Worm (Caenorhabditis elegans) whole organism, young adult: ENCODE data around the gene fbxb-88.
"Not testable (repeated sequence)": the region's sequence is repeated elsewhere in the genome, so short reads cannot be mapped to it uniquely, and the experiment has no call there.

Experiments
- B0019.2 ChIP-seq: fragments of 200-800 bp; sonication (Bioruptor generic); conservative IDR thresholded peaks from 2 replicates; pipeline ENCODE4 v1.3.6; 2022; ENCODE audit warnings: missing genetic modification reagents, missing genetic modification characterization, missing compliant biosample characterization
- C06A6.2 ChIP-seq: fragments of 200-800 bp; sonication (Bioruptor generic); conservative IDR thresholded peaks from 2 replicates; pipeline ENCODE4 v1.3.6; 2022; ENCODE audit warnings: missing genetic modification characterization, missing compliant biosample characterization
- F22D6.2 ChIP-seq: sonication (generic microtip); optimal IDR thresholded peaks from 2 replicates; lab custom pipeline; 2016; ENCODE audit warnings: mild to moderate bottlenecking, missing genetic modification characterization, missing compliant biosample characterization
- F49E8.2 ChIP-seq: sonication (generic microtip); optimal IDR thresholded peaks from 3 replicates; lab custom pipeline; 2017; ENCODE audit warnings: missing genetic modification characterization, mild to moderate bottlenecking, missing compliant biosample characterization, antibody characterized with exemption, moderate library complexity; ENCODE audit not compliant: insufficient read depth
- T26A5.8 ChIP-seq: sonication (generic microtip); optimal IDR thresholded peaks from 2 replicates; lab custom pipeline; 2016; ENCODE audit warnings: missing genetic modification characterization, missing compliant biosample characterization
- Y53F4B.3 ChIP-seq: fragments of 200-800 bp; sonication (Bioruptor generic); IDR thresholded peaks from 2 replicates; pipeline ENCODE4 v1.3.6; 2022; ENCODE audit warnings: missing genetic modification reagents, missing genetic modification characterization, missing compliant biosample characterization
- Y56A3A.18 ChIP-seq: fragments of 200-800 bp; sonication (Bioruptor generic); IDR thresholded peaks from 2 replicates; pipeline ENCODE4 v1.3.6; 2022; ENCODE audit warnings: missing genetic modification reagents, missing genetic modification characterization, missing compliant biosample characterization
- Y67H2A.10 ChIP-seq: fragments of 200-800 bp; sonication (Bioruptor generic); conservative IDR thresholded peaks from 2 replicates; pipeline ENCODE4 v1.3.6; 2022; ENCODE audit warnings: missing genetic modification reagents, missing genetic modification characterization, missing compliant biosample characterization
- akir-1 ChIP-seq: fragments of 200-800 bp; sonication (Bioruptor generic); optimal IDR thresholded peaks from 2 replicates; lab custom pipeline; 2018; ENCODE audit warnings: mild to moderate bottlenecking, missing genetic modification characterization, moderate library complexity, missing compliant biosample characterization
- aptf-2 ChIP-seq: fragments of 200-800 bp; sonication (Bioruptor generic); conservative IDR thresholded peaks from 2 replicates; pipeline ENCODE4 v1.3.6; 2022; ENCODE audit warnings: missing genetic modification reagents, missing genetic modification characterization, missing compliant biosample characterization
- atf-7 ChIP-seq: sonication (generic microtip); optimal IDR thresholded peaks from 2 replicates; lab custom pipeline; 2017; ENCODE audit warnings: mild to moderate bottlenecking, missing genetic modification characterization, missing compliant biosample characterization
- athp-1 ChIP-seq: sonication (generic microtip); optimal IDR thresholded peaks from 2 replicates; lab custom pipeline; 2017; ENCODE audit warnings: mild to moderate bottlenecking, missing genetic modification characterization, missing compliant biosample characterization
- bed-2 ChIP-seq: fragments of 200-800 bp; sonication (Bioruptor generic); IDR thresholded peaks from 2 replicates; pipeline ENCODE4 v1.3.6; 2022; ENCODE audit warnings: missing genetic modification reagents, missing genetic modification characterization, missing compliant biosample characterization
- cebp-1 ChIP-seq, 2 experiments: fragments of 200-800 bp in 1 of 2; sonication (Bioruptor generic) in 1 of 2; sonication (generic microtip) in 1 of 2; IDR thresholded peaks in 1 of 2; optimal IDR thresholded peaks in 1 of 2; 2 replicates each; pipeline versions ENCODE4 v1.3.6 to Lab custom; 2017 to 2022; ENCODE audit warnings: missing compliant biosample characterization in 2 of 2, missing genetic modification characterization in 2 of 2, mild to moderate bottlenecking in 1 of 2, missing genetic modification reagents in 1 of 2, moderate library complexity in 1 of 2
- cebp-2 ChIP-seq: fragments of 200-800 bp; sonication (Bioruptor generic); IDR thresholded peaks from 2 replicates; pipeline ENCODE4 v1.3.6; 2022; ENCODE audit warnings: missing genetic modification characterization, missing compliant biosample characterization
- ceh-27 ChIP-seq: fragments of 200-800 bp; sonication (Bioruptor generic); optimal IDR thresholded peaks from 2 replicates; lab custom pipeline; 2018; ENCODE audit warnings: mild to moderate bottlenecking, missing genetic modification characterization, moderate library complexity, missing compliant biosample characterization
- ceh-58 ChIP-seq: fragments of 200-800 bp; sonication (Bioruptor generic); IDR thresholded peaks from 2 replicates; pipeline ENCODE4 v1.3.6; 2022; ENCODE audit warnings: missing genetic modification characterization, missing compliant biosample characterization
- chd-7 ChIP-seq: sonication (generic microtip); optimal IDR thresholded peaks from 2 replicates; lab custom pipeline; 2016; ENCODE audit warnings: mild to moderate bottlenecking, missing genetic modification characterization, moderate library complexity, missing compliant biosample characterization
- dpff-1 ChIP-seq: sonication (generic microtip); optimal IDR thresholded peaks from 2 replicates; lab custom pipeline; 2017; ENCODE audit warnings: mild to moderate bottlenecking, missing genetic modification characterization, missing compliant biosample characterization
- egl-18 ChIP-seq: fragments of 200-800 bp; sonication (Bioruptor generic); IDR thresholded peaks from 2 replicates; pipeline ENCODE4 v1.3.6; 2022; ENCODE audit warnings: missing genetic modification reagents, missing genetic modification characterization, missing compliant biosample characterization
- fkh-3 ChIP-seq: sonication (generic microtip); optimal IDR thresholded peaks from 2 replicates; lab custom pipeline; 2016; ENCODE audit warnings: mild to moderate bottlenecking, missing genetic modification characterization, missing compliant biosample characterization
- gei-17 ChIP-seq: fragments of 200-800 bp; sonication (Bioruptor generic); optimal IDR thresholded peaks from 2 replicates; lab custom pipeline; 2018; ENCODE audit warnings: mild to moderate bottlenecking, missing genetic modification characterization, missing compliant biosample characterization
- hmg-1.2 ChIP-seq: fragments of 200-800 bp; sonication (Bioruptor generic); IDR thresholded peaks from 2 replicates; pipeline ENCODE4 v1.3.6; 2022; ENCODE audit warnings: missing genetic modification reagents, missing genetic modification characterization, missing compliant biosample characterization
- let-526 ChIP-seq: fragments of 200-800 bp; sonication (Bioruptor generic); IDR thresholded peaks from 2 replicates; pipeline ENCODE4 v1.3.6; 2022; ENCODE audit warnings: missing genetic modification reagents, missing genetic modification characterization, missing compliant biosample characterization
- lin-35 ChIP-seq, 3 experiments: fragments of 150-350 bp in 2 of 3; sonication (generic microtip) in 1 of 3; optimal IDR thresholded peaks; 2 replicates each; lab custom pipeline; 2014 to 2018; ENCODE audit warnings: missing biosample characterization in 3 of 3, missing genetic modification characterization in 3 of 3, missing genetic modification reagents in 3 of 3
- lin-54 ChIP-seq: fragments of 200-800 bp; sonication (Bioruptor generic); optimal IDR thresholded peaks from 2 replicates; lab custom pipeline; 2018; ENCODE audit warnings: mild to moderate bottlenecking, missing genetic modification characterization, missing compliant biosample characterization
- lir-1 ChIP-seq: fragments of 200-800 bp; sonication (Bioruptor generic); conservative IDR thresholded peaks from 2 replicates; pipeline ENCODE4 v1.3.6; 2022; ENCODE audit warnings: missing genetic modification reagents, missing genetic modification characterization, missing compliant biosample characterization
- madf-3 ChIP-seq: fragments of 200-800 bp; sonication (Bioruptor generic); IDR thresholded peaks from 2 replicates; pipeline ENCODE4 v1.3.6; 2022; ENCODE audit warnings: missing genetic modification reagents, missing genetic modification characterization, missing compliant biosample characterization
- mcd-1 ChIP-seq: fragments of 200-800 bp; sonication (Bioruptor generic); IDR thresholded peaks from 2 replicates; pipeline ENCODE4 v1.3.6; 2022; ENCODE audit warnings: missing genetic modification reagents, missing genetic modification characterization, missing compliant biosample characterization
- mxl-1 ChIP-seq: sonication (generic microtip); optimal IDR thresholded peaks from 2 replicates; lab custom pipeline; 2016; ENCODE audit warnings: missing genetic modification characterization, missing compliant biosample characterization
- nhr-120 ChIP-seq: fragments of 200-800 bp; sonication (Bioruptor generic); IDR thresholded peaks from 2 replicates; pipeline ENCODE4 v1.3.6; 2022; ENCODE audit warnings: missing genetic modification characterization, missing compliant biosample characterization
- nhr-27 ChIP-seq: fragments of 200-800 bp; sonication (Bioruptor generic); optimal IDR thresholded peaks from 2 replicates; lab custom pipeline; 2018; ENCODE audit warnings: mild to moderate bottlenecking, missing genetic modification characterization, moderate library complexity, missing compliant biosample characterization
- snpc-4 ChIP-seq, 5 experiments: fragments of 150-350 bp in 1 of 5; sonication (generic microtip) in 4 of 5; optimal IDR thresholded peaks; 2 replicates each; lab custom pipeline; 2014 to 2018; ENCODE audit warnings: missing genetic modification characterization in 5 of 5, missing biosample characterization in 3 of 5, antibody characterized with exemption in 2 of 5, mild to moderate bottlenecking in 2 of 5, missing compliant biosample characterization in 2 of 5, missing genotype in 2 of 5, moderate library complexity in 2 of 5, missing genetic modification reagents in 1 of 5
- sptf-2 ChIP-seq: fragments of 200-800 bp; sonication (Bioruptor generic); optimal IDR thresholded peaks from 2 replicates; lab custom pipeline; 2018; ENCODE audit warnings: mild to moderate bottlenecking, missing genetic modification characterization, missing compliant biosample characterization
- tbx-9 ChIP-seq: sonication (generic microtip); optimal IDR thresholded peaks from 2 replicates; lab custom pipeline; 2016; ENCODE audit warnings: borderline replicate concordance, missing genetic modification characterization, inconsistent platforms, missing compliant biosample characterization
- ztf-25 ChIP-seq: fragments of 200-800 bp; sonication (Bioruptor generic); IDR thresholded peaks from 2 replicates; pipeline ENCODE4 v1.3.6; 2022; ENCODE audit warnings: missing genetic modification reagents, missing genetic modification characterization, missing compliant biosample characterization
- ztf-28 ChIP-seq: fragments of 200-800 bp; sonication (Bioruptor generic); IDR thresholded peaks from 2 replicates; pipeline ENCODE4 v1.3.6; 2022; ENCODE audit warnings: missing genetic modification reagents, missing genetic modification characterization, missing compliant biosample characterization
- ztf-3 ChIP-seq: fragments of 200-800 bp; sonication (Bioruptor generic); optimal IDR thresholded peaks from 2 replicates; lab custom pipeline; 2018; ENCODE audit warnings: mild to moderate bottlenecking, missing genetic modification characterization, missing compliant biosample characterization

The fbxb-88 gene

ce11 chrII:4842143-4842658, 14.5 kb upstream of the fbxb-88 start, which contains the start of the genes T23B7.2 and nspd-4:
TSS of gene T23B7.2 (minus strand) at chrII:4842243.
TSS of gene nspd-4 (plus strand) at chrII:4842608.
- not testable (repeated sequence) for TF ChIP-seq ztf-3 (GFP tag; lab: Kevin White, UChicago); ztf-28; hmg-1.2 (GFP tag; lab: Robert Waterston, UW)

- no peak for TF ChIP-seq dpff-1
- no peak for TF ChIP-seq ceh-58
- TF ChIP-seq tbx-9 (tag; lab: Kevin White, UChicago), result no peak
Observed at ce11 chrII:4837659-4838058, 10.0 kb upstream of the fbxb-88 start, which contains the start of gene C33F10.12. TSS of gene C33F10.12 (minus strand) at chrII:4837759.

ce11 chrII:4834761-4835160, 7.1 kb upstream of the fbxb-88 start, which contains the start of the genes C33F10.11 and C33F10.1:
TSS of gene C33F10.11 (minus strand) at chrII:4834861.
TSS of gene C33F10.1 (plus strand) at chrII:4835023.
- TF ChIP-seq ceh-27 (GFP tag; lab: Kevin White, UChicago) (no peak), ztf-3 (GFP tag; lab: Kevin White, UChicago) (no peak), gei-17 (GFP tag; lab: Kevin White, UChicago) (no peak), let-526 (GFP tag; lab: Robert Waterston, UW) (no peak), athp-1 (tag; lab: Kevin White, UChicago) (no peak), Y56A3A.18 (GFP tag; lab: Robert Waterston, UW) (no peak), F22D6.2 (no peak), lir-1 (GFP tag; lab: Robert Waterston, UW) (no peak), bed-2 (no peak), F49E8.2 (no peak), hmg-1.2 (GFP tag; lab: Robert Waterston, UW) (no peak), lin-35 (GFP tag; optimal IDR thresholded peaks at IDR 0.05; lab: Kevin White, UChicago) (no peak), nhr-27 (no peak), Y67H2A.10 (GFP tag; lab: Robert Waterston, UW) (no peak), B0019.2 (GFP tag; lab: Robert Waterston, UW) (no peak)

ce11 chrII:4825133-4825532, 2.6 kb downstream of the fbxb-88 start, which contains the start of the genes C33F10.8 and msp-40:
TSS of gene C33F10.8 (minus strand) at chrII:4825233.
TSS of gene msp-40 (plus strand) at chrII:4825414.
- not testable (repeated sequence) for TF ChIP-seq ztf-25 (GFP tag; lab: Robert Waterston, UW); cebp-1 (GFP tag; IDR thresholded peaks at IDR 0.05; lab: Robert Waterston, UW); cebp-1 (tag; optimal IDR thresholded peaks at IDR 0.05; lab: Kevin White, UChicago); egl-18 (GFP tag; lab: Robert Waterston, UW)

- TF ChIP-seq sptf-2 (GFP tag; lab: Kevin White, UChicago) (no peak), T26A5.8 (tag; lab: Kevin White, UChicago) (no peak), chd-7 (no peak), fkh-3 (tag; lab: Kevin White, UChicago) (no peak), athp-1 (tag; lab: Kevin White, UChicago) (no peak), lin-35 (GFP tag; optimal IDR thresholded peaks at IDR 0.05; lab: Kevin White, UChicago) (no peak), mxl-1 (tag; lab: Kevin White, UChicago) (no peak), aptf-2 (GFP tag; lab: Robert Waterston, UW) (no peak), mcd-1 (GFP tag; lab: Robert Waterston, UW) (no peak), snpc-4 (GFP tag; optimal IDR thresholded peaks at IDR 0.05; lab: Kevin White, UChicago) (no peak), snpc-4 (tag; optimal IDR thresholded peaks at IDR 0.05; lab: Kevin White, UChicago) (no peak), lin-54 (GFP tag; lab: Kevin White, UChicago) (no peak), nhr-120 (no peak), cebp-2 (no peak), egl-18 (GFP tag; lab: Robert Waterston, UW) (no peak), madf-3 (GFP tag; lab: Robert Waterston, UW) (no peak), atf-7 (tag; lab: Kevin White, UChicago) (no peak), Y53F4B.3 (GFP tag; lab: Robert Waterston, UW) (no peak), nhr-27 (no peak), C06A6.2 (GFP tag; lab: Robert Waterston, UW) (no peak), akir-1 (GFP tag; lab: Kevin White, UChicago) (no peak)
Observed at ce11 chrII:4822610-4823009, 5.1 kb downstream of the fbxb-88 start.
